Worm (Caenorhabditis elegans): ENCODE measurements around the gene mtl-1.

- TF ChIP-seq ces-1 (GFP tag; optimal IDR thresholded peaks at IDR 0.05) (no peak), mep-1 (tag; optimal IDR thresholded peaks at IDR 0.05) (no peak), ham-2 (GFP tag; optimal IDR thresholded peaks at IDR 0.05) (no peak), elt-3 (tag; optimal IDR thresholded peaks at IDR 0.05) (no peak), lin-13 (tag; optimal IDR thresholded peaks at IDR 0.05) (no peak), ceh-39 (tag; optimal IDR thresholded peaks at IDR 0.05) (no peak), unc-62 (GFP tag; optimal IDR thresholded peaks at IDR 0.05) (no peak), blmp-1 (tag; optimal IDR thresholded peaks at IDR 0.05) (no peak)
Observed at ce11 chrV:6697552-6697951, 5.9 kb upstream of the mtl-1 start, which contains the start of gene W02F12.2.
